Worm (Caenorhabditis elegans) whole organism, L1 larva: ENCODE data around the gene mul-1.

Experiments used
- aha-1 ChIP-seq: fragments of 150-350 bp; optimal IDR thresholded peaks from 2 replicates; lab custom pipeline; 2014; ENCODE audit warnings: missing biosample characterization, missing genetic modification characterization
- alr-1 ChIP-seq: fragments of 200-800 bp; sonication (Bioruptor generic); optimal IDR thresholded peaks from 2 replicates; lab custom pipeline; 2018; ENCODE audit warnings: borderline replicate concordance, mild to moderate bottlenecking, missing genetic modification characterization, missing compliant biosample characterization
- ama-1 ChIP-seq: fragments of 150-350 bp; optimal IDR thresholded peaks from 2 replicates; lab custom pipeline; 2014
- ceh-88 ChIP-seq: fragments of 200-800 bp; sonication (Bioruptor generic); IDR thresholded peaks from 2 replicates; pipeline ENCODE4 v1.3.6; 2022; ENCODE audit warnings: missing genetic modification characterization, missing compliant biosample characterization
- dsc-1 ChIP-seq: sonication (generic microtip); optimal IDR thresholded peaks from 2 replicates; lab custom pipeline; 2016; ENCODE audit warnings: mild to moderate bottlenecking, missing genetic modification characterization, missing compliant biosample characterization
- lin-13 ChIP-seq: fragments of 150-350 bp; optimal IDR thresholded peaks from 2 replicates; lab custom pipeline; 2014; ENCODE audit warnings: missing biosample characterization, missing genetic modification reagents, missing genetic modification characterization
- lin-39 ChIP-seq: fragments of 150-350 bp; optimal IDR thresholded peaks from 2 replicates; lab custom pipeline; 2014; ENCODE audit warnings: missing biosample characterization, missing genetic modification reagents, missing genetic modification characterization
- lir-3 ChIP-seq: sonication (generic microtip); optimal IDR thresholded peaks from 2 replicates; lab custom pipeline; 2016; ENCODE audit warnings: mild to moderate bottlenecking, missing genetic modification characterization, moderate library complexity, missing compliant biosample characterization; ENCODE audit not compliant: poor library complexity
- mep-1 ChIP-seq: fragments of 150-350 bp; optimal IDR thresholded peaks from 2 replicates; lab custom pipeline; 2014; ENCODE audit warnings: missing biosample characterization, missing genetic modification characterization
- skn-1 ChIP-seq: fragments of 150-350 bp; optimal IDR thresholded peaks from 2 replicates; lab custom pipeline; 2014; ENCODE audit warnings: missing biosample characterization, missing genetic modification characterization
- sup-37 ChIP-seq: fragments of 200-800 bp; sonication (Bioruptor generic); optimal IDR thresholded peaks from 2 replicates; lab custom pipeline; 2018; ENCODE audit warnings: mild to moderate bottlenecking, missing genetic modification characterization, missing compliant biosample characterization
- unc-130 ChIP-seq: fragments of 150-350 bp; optimal IDR thresholded peaks from 2 replicates; lab custom pipeline; 2017; ENCODE audit warnings: missing biosample characterization, missing genetic modification characterization, inconsistent platforms

- TF ChIP-seq mep-1 (tag; lab: Kevin White, UChicago), result no peak
- TF ChIP-seq skn-1, result no peak
- TF ChIP-seq dsc-1 (tag; lab: Kevin White, UChicago), result no peak
- TF ChIP-seq lir-3, result no peak
- no peak for TF ChIP-seq lin-39 (tag; lab: Kevin White, UChicago)
- no peak for TF ChIP-seq aha-1 (tag; lab: Kevin White, UChicago)
- no peak for TF ChIP-seq lin-13 (GFP tag; lab: Kevin White, UChicago)
- TF ChIP-seq ceh-88 (GFP tag; lab: Robert Waterston, UW), result no peak
- no peak for TF ChIP-seq unc-130
- TF ChIP-seq sup-37, result no peak
- TF ChIP-seq ama-1 (lab: Kevin White, UChicago), result no peak
- TF ChIP-seq alr-1, result no peak
Observed at ce11 chrIV:4154641-4155040, 31.7 kb upstream of the mul-1 start, which contains the start of gene K08D10.14.
